Fruit fly (Drosophila melanogaster) whole organism, larva: ENCODE results near the gene Strump.

Source experiments
- noc ChIP-seq: fragments of 200-800 bp; sonication (Bioruptor generic); optimal IDR thresholded peaks from 3 replicates; lab custom pipeline; 2019; ENCODE audit warnings: missing biosample characterization, mild to moderate bottlenecking, missing genetic modification characterization, moderate library complexity

Gene Strump

DNA sequence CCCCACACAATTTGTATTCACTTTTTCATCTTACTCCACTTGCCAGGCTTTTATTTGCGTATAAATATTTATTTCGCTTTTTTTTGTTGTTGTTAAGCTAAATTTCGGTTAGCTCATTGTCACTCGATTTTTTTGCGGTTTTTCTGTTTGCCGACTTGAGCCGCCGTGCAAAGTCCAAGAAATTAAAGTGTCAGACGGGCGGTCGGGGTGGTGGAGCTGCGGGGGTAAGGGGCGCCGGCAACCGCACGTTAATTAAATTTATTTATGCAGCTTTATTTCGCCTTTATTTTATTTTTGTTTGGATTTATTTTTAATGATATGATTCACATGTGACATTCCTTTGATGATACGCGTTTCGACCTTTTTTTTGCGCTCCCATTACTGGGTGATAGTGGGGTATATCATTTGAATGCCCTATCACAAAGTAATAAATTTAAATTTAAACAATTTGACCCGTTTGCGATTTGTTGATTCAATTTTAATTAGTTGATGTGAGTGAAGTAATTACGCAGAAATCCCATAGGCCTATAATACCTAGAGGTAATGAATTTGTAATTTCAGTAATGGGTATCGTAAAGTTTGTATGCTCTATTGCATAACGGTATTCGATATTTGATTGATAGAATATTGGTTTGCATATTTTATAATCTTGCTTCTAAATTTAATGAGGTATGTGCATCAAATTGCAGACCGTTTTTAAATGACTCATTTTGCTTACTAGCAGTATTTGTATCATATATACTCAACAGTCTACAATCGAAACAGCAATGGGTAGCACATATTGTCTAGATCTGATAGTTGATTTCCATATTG is 43.8 kb downstream of the Strump start:
- TF ChIP-seq noc (tag; lab: Kevin White, UChicago) = peak; percentile 89

DNA sequence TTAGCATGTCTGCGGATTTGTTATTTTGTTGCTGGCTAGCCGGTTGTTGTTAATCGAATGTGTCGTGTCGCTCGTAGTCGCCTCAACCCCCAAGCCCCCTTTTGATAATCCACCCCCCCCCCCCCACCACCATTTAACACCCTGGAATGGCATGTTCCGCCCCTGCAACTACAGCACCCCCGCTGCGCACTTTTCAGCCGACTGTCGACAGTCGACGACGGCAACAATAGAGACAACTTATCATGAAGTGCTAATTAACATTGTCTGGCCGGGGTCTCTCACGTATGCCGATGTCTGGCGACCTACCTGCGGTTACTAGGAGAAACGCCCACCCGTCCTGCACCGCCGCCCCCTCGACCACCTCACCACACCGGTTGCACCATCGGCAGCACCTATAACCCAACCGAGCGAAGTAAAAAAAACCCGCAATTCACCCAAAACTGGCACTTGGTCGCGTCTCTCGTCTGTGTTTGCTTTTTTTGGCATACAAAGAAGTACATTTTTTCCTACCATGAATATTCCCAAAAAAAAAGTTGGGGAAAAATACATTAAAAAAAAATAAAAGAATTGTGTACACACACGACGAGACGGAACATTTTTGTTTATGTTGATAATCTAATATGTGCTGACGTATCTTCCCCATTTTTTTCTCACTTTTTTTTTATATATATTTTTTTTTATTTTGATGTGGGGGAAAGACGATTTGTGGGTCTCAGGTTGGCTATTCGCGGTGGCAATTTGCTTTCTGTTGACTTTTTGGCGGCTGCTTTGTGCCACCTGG is 44.6 kb downstream of the Strump start:
- peak; percentile 8 for TF ChIP-seq noc (tag; lab: Kevin White, UChicago)

DNA sequence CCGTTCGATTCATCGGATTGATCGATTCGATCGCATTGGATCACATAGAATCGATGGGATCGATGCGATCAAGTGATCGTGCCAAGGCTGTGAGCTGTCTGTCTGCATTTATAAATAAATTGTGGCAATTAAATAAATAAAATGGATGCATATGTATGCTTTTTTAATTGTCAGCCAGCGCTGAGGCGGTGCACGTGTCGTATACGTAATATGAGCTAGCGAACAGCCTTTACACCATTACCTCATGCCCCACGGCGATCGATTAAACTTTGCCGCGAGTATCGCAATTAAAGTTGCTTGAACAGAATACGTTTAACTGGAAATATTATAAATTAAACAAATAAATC is 45.2 kb downstream of the Strump start:
- no peak for TF ChIP-seq noc (tag; lab: Kevin White, UChicago)

DNA sequence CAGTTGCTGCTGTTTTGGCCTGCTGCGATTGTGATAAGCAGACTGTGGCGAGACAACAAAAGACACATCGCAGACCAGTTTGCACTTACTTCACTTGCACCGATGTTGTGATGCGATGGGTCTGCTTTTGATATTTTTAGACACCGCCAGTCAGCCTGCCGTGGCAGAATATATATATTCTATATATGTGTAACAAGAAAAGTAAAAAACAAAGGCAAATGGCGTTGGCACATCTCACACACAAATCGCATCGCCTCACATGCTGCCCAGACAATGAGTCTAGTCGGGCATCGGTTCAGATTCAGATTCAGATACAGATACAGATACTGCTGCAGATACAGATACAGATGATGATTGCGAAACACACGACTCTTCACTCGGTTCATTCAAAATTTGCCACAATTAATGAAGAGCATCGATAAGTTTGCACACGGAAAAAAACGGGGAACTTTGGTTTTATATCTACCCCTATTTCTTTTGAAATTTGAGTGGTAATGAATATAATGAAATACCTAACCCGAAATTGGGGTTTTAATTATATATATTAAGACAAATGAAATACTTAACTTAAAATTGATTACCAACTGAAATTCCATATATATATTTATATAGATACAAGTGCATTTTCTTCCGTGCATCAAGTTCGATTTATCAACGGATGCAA is 46.1 kb downstream of the Strump start:
- no peak for TF ChIP-seq noc (tag; lab: Kevin White, UChicago)

DNA sequence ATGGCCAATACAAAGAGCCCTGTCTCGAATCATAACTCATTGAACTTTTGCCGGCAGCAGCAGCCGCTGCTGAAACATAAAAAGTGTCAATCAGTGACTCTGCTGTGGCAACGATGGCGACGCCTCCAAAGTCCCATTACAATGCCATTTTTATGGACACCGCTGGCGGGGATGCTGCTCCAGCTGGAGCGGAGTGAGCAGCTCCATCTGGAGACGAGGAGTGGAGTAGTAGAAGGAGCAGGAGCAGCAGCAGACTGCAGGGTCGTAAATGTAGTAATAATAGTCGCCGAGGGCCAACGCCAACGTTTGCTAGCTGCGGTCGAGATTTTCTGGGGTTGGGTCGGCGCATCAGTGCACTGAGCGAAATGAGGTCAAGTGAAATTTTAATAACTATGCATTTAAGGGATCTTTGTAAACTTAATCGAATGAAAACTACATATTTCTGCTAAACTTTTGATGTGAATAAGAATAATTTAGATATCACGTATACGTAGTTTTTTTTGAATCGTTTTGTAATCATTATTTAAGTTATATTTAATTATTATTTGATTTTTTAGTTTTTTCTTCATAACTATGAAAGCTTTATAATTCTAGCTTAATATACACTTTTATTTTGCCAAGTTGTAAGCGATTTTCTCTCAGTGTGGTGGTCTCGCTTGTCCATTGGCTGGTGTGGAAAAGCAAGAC is 46.8 kb downstream of the Strump start:
- TF ChIP-seq noc (tag; lab: Kevin White, UChicago) = no peak

DNA sequence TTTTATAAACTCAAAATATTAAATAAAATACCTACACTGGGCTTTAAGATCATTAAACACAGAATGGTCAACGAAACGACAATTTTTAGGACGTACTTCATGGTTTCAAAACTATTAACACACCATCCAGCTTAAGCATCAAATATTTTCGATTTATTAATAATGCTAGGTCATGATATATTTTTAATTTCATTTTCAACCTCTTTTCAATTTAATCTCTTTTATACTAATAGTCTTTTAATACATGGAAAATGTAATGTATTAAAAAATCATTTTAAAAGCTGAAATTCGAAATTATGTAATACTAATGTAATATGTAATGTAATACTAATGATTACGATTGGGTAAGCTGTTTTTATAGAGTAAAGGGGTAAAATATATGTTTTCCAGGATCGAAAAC is 48.2 kb downstream of the Strump start, which contains the start of gene CG33796:
CG33796 (minus strand) TSS at position 101 of the 400 bp plus-strand sequence.
- no peak for TF ChIP-seq noc (tag; lab: Kevin White, UChicago)

DNA sequence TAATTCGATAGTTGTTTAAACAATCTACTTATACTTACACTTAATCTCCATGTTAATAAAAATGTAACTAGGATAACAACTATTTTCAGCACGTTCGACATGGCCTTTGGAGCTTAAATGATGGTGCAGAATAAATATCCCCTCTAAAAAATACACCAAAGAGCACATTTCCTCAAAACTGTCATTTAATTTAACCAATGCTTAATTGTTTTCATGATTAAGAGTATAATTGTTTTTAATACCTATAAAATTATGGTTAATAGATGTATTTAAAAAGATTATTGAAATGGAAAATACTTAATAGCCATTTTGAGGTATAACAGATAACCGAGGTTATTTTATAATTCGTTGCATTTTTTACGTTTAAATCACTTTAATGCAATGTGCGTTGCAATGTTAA is 49.5 kb downstream of the Strump start, which contains the start of gene CG33795:
CG33795 (minus strand) TSS at position 101 of the 400 bp plus-strand sequence.
- no peak for TF ChIP-seq noc (tag; lab: Kevin White, UChicago)

DNA sequence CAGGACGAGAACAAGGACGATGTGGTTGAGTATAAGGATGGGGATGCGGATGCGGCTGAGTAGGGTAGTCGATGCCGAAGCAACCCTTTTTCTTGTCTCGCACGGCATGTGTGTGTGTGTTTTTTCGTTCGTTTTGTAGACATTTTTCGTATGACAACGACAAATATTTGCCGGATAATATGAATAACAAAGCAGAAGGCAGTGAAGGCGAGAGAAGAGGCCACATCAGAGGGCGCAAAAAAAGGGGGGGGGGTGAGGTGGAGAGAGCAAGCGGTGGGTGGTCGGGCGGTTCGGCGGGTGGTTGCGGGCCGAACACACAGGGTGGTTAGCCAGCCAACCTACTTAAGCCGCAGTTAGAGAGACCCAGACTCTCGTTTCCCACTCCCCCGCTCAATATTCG is 50.6 kb downstream of the Strump start:
- no peak for TF ChIP-seq noc (tag; lab: Kevin White, UChicago)

DNA sequence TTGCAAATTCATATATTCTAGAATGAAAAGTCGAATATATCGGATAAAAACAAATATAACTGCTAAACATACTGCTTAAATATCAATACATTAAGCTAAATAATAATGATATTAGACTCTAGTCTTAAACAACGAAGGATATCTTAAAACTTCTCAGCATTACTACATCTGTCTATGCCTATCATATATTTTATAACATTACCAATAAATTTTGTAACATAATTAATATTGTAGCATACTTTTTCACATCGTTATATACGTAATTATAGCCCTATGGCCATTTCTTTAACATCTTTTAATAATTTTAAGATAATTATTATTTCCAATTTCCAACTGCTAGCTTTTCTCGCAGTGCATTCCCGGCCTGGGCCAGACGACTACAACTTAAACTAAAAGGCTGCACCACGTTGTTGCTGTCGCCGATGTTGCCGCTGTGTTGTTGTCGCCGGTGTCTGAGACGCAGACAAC is 51.0 kb downstream of the Strump start:
- TF ChIP-seq noc (tag; lab: Kevin White, UChicago) = no peak

DNA sequence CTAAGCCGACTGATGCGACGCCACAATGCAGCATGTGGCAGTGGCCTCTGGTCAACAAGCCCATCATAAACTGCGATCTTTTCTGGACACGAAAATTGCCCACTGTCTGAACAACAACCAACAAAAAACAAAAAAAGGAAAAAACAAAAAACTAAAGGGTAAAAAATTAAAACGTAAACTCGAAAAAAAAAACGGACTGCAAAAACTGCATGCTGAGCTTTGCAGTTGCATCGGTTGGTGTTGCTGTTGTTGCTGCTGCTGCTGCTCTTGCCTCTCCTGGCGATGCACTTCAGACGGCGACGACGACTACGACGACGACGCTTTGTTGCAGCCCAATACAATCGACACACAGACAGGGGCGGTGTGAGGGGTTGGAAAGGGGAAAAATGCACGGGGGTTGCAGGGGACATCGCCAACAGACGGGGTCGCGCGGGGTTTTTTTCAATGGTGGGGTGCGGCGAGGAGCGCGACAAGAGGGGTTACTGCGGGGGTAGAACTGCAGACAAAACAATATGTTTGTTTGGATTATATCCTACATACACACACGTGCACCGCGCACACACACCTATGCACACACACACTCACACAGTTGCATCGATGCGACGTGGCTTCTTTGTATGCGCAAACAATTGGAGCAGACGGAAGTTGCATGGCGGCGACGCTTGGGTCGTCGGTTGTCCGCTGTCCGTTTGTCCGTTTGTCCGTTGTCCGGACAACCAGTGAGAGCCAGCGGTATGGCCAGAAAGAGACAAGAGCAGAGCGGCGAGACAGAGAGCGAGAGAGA is 52.2 kb downstream of the Strump start:
- TF ChIP-seq noc (tag; lab: Kevin White, UChicago) = no peak

DNA sequence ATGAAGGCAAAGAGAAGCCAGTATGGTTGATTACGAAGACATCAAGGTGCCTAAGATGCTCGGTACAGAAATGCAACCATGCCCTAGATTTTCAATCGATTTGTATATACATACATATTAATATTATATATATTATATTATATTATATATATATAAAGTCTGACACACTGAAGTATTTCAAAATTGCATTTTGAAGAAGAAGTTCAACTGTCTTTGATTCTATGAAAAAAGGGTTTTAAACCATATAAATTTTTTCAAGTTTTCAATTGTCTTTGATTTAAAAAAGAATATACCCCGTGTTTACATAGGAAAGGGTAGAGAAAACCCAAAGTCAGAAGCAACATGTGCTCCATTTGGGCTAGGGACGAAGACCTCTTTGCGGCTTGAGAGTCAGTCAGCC is 53.0 kb downstream of the Strump start:
- TF ChIP-seq noc (tag; lab: Kevin White, UChicago) = no peak
